Worm (Caenorhabditis elegans): ENCODE data around the gene C40C9.3.
A peak's percentile ranks its signal among the peaks of the same experiment; 100 is the strongest.

C40C9.3 gene

DNA sequence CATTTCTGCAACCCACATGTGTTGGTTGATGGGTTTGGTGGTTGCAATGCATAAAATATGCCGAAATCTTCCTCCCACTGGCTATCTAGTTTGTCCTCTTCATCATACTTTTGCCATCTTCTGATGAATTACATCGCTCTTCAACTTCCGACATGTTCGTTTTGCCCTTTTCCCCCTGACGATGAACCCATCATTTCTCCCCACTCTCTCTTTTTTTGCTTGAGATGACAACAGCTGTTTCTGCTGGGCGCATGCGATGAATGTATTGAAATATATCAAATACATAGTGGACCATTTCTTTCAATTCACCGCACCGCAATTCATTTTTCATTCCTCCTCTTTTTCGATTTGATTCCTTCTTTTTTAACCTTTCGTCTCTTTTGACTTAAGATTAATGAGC, 23.6 kb downstream of the C40C9.3 start:
- TF ChIP-seq tra-1 (GFP tag; IDR thresholded peaks at IDR 0.05) = 0 out of 2 replicates have a peak, but pooled peaks have one; percentile 32
- TF ChIP-seq nhr-10 (tag; optimal IDR thresholded peaks at IDR 0.05) = no peak
- no peak for TF ChIP-seq php-3 (GFP tag; IDR thresholded peaks at IDR 0.05)
- TF ChIP-seq lsy-2 (tag; optimal IDR thresholded peaks at IDR 0.05) = peak in 1 of 2 experiments; percentile 2

DNA sequence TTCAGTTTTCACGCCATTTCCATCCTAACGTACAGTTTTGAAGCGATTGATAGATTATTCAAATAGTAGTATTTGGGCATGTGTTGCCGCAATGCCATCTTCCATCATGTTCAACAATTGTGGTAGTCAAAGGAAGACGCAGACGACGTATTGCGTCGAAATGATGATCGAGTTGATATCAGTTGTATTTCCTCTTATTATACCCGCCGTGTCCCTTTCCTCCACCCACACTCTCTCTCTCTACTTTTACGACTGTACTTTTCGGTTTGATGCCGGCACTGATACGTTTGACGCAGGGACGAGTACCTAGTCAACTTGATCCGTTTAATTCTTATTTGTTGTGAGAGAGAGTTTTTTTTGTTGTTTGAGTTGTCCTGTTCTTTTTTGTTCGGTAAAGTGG, 25.2 kb downstream of the C40C9.3 start:
- TF ChIP-seq egl-27 (tag; optimal IDR thresholded peaks at IDR 0.05) (no peak), D1046.2 (GFP tag; IDR thresholded peaks at IDR 0.05) (no peak), ceh-28 (tag; optimal IDR thresholded peaks at IDR 0.05) (no peak), zip-2 (tag; optimal IDR thresholded peaks at IDR 0.05) (no peak), nhr-76 (tag; optimal IDR thresholded peaks at IDR 0.05) (no peak), nhr-237 (tag; optimal IDR thresholded peaks at IDR 0.05) (no peak), mxl-3 (GFP tag; optimal IDR thresholded peaks at IDR 0.05) (peak; percentile 67), saeg-2 (GFP tag; IDR thresholded peaks at IDR 0.05) (no peak), hlh-30 (tag; optimal IDR thresholded peaks at IDR 0.05; ENCODE audit: insufficient read depth) (peak; percentile 5), lin-1 (GFP tag; IDR thresholded peaks at IDR 0.05) (no peak), mes-2 (tag; optimal IDR thresholded peaks at IDR 0.05; ENCODE audit: poor library complexity, severe bottlenecking) (peak; percentile 39), hlh-11 (tag; optimal IDR thresholded peaks at IDR 0.05) (peak; percentile 61), ceh-32 (tag; optimal IDR thresholded peaks at IDR 0.05; ENCODE audit: poor library complexity) (no peak), mxl-2 (GFP tag; conservative IDR thresholded peaks at IDR 0.05) (no peak), daf-12 (tag; optimal IDR thresholded peaks at IDR 0.05) (no peak), nhr-28 (tag; optimal IDR thresholded peaks at IDR 0.05) (peak; percentile 76), nhr-6 (tag; optimal IDR thresholded peaks at IDR 0.05) (no peak), lir-3 (tag; optimal IDR thresholded peaks at IDR 0.05) (no peak), gei-8 (GFP tag; optimal IDR thresholded peaks at IDR 0.05) (no peak), nhr-77 (tag; optimal IDR thresholded peaks at IDR 0.05) (peak; percentile 14), mdl-1 (tag; optimal IDR thresholded peaks at IDR 0.05) (no peak), dmd-6 (GFP tag; IDR thresholded peaks at IDR 0.05) (peak; percentile 50; the same call in 1 of the 2 replicates), unc-62 (GFP tag; optimal IDR thresholded peaks at IDR 0.05 in 1 of 2) (no peak), unc-62 (tag; optimal IDR thresholded peaks at IDR 0.05) (no peak), arid-1 (GFP tag; conservative IDR thresholded peaks at IDR 0.05) (no peak), dve-1 (tag; optimal IDR thresholded peaks at IDR 0.05; ENCODE audit: insufficient read depth) (peak; percentile 56), pqm-1 (tag; optimal IDR thresholded peaks at IDR 0.05) (peak; percentile 72), rbr-2 (tag; optimal IDR thresholded peaks at IDR 0.05) (no peak), aha-1 (tag) (peak; percentile 85), daf-16 (GFP tag; optimal IDR thresholded peaks at IDR 0.05) (no peak), daf-16 (tag; optimal IDR thresholded peaks at IDR 0.05) (peak; percentile 81), ztf-7 (tag; optimal IDR thresholded peaks at IDR 0.05) (no peak), F37D6.2 (tag; optimal IDR thresholded peaks at IDR 0.05) (no peak)

DNA sequence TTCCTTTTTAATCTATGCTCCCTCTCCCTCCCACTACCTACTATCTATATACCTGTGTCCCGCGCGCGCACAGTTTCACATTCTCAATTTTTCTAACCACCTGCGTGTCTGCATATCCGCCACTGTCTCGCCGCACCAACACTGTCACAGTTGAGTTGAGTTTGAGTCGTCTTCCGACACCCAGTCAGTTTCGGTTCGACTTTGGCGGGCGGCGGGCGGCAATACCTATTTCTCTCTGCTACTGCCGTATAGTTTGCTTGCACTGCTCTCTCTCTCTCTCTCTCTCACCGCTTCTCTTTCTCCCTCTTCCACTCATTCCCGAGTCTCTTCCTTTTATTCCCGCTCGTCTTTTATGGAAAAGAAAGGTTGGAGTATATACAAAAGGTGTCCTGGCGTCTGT, 28.0 kb downstream of the C40C9.3 start:
- peak; percentile 18 for TF ChIP-seq hlh-30 (tag; optimal IDR thresholded peaks at IDR 0.05; ENCODE audit: insufficient read depth)
- peak in 1 of 2 experiments; percentile 87 for TF ChIP-seq unc-62 (GFP tag; optimal IDR thresholded peaks at IDR 0.05 in 1 of 2)
- no peak for TF ChIP-seq unc-62 (tag; optimal IDR thresholded peaks at IDR 0.05)
- peak; percentile 29 for TF ChIP-seq nhr-6 (tag; optimal IDR thresholded peaks at IDR 0.05)
- TF ChIP-seq pha-4 (GFP tag; IDR thresholded peaks at IDR 0.05) = peak; percentile 17; the same call in 1 of the 2 replicates
- no peak for TF ChIP-seq pha-4 (tag; optimal IDR thresholded peaks at IDR 0.05)
- peak; percentile 22 for TF ChIP-seq nhr-28 (tag; optimal IDR thresholded peaks at IDR 0.05)
- TF ChIP-seq ceh-62 (tag; optimal IDR thresholded peaks at IDR 0.05) = no peak
- peak; percentile 50 for TF ChIP-seq dve-1 (tag; optimal IDR thresholded peaks at IDR 0.05; ENCODE audit: insufficient read depth)
- TF ChIP-seq dmd-6 (GFP tag; IDR thresholded peaks at IDR 0.05) = peak; percentile 43; the same call in 1 of the 2 replicates
- no peak for TF ChIP-seq lin-1 (GFP tag; IDR thresholded peaks at IDR 0.05)
- peak; percentile 75 for TF ChIP-seq hlh-11 (tag; optimal IDR thresholded peaks at IDR 0.05)
- peak; percentile 24 for TF ChIP-seq nhr-25 (tag; optimal IDR thresholded peaks at IDR 0.05; ENCODE audit: borderline replicate concordance, insufficient read depth)
- peak; percentile 42 for TF ChIP-seq set-16 (GFP tag; IDR thresholded peaks at IDR 0.05)
- TF ChIP-seq mes-2 (tag; optimal IDR thresholded peaks at IDR 0.05; ENCODE audit: poor library complexity, severe bottlenecking) = peak; percentile 21
- peak; percentile 7 for TF ChIP-seq mep-1 (tag; optimal IDR thresholded peaks at IDR 0.05)
- TF ChIP-seq hmg-1.1 (GFP tag; IDR thresholded peaks at IDR 0.05) = peak; percentile 60
- TF ChIP-seq rbr-2 (tag; optimal IDR thresholded peaks at IDR 0.05) = peak; percentile 10
- TF ChIP-seq fkh-10 (GFP tag; optimal IDR thresholded peaks at IDR 0.05) = no peak
- no peak for TF ChIP-seq nhr-76 (tag; optimal IDR thresholded peaks at IDR 0.05)
- peak; percentile 16 for TF ChIP-seq mxl-3 (GFP tag; optimal IDR thresholded peaks at IDR 0.05)

Measured in whole organism, L4 larva.